Worm (Caenorhabditis elegans) whole organism, L4 larva: ENCODE measurements around the gene osm-11.

ENCODE experiments used
- D1046.2 ChIP-seq: fragments of 200-800 bp; sonication (Bioruptor generic); IDR thresholded peaks from 2 replicates; pipeline ENCODE4 v1.3.6; 2022; ENCODE audit warnings: missing genetic modification characterization, missing compliant biosample characterization
- F49E8.2 ChIP-seq: sonication (generic microtip); optimal IDR thresholded peaks from 2 replicates; lab custom pipeline; 2016; ENCODE audit warnings: missing compliant biosample characterization, mild to moderate bottlenecking, missing genetic modification characterization, borderline replicate concordance
- R02D3.7 ChIP-seq: fragments of 150-350 bp; sonication (generic microtip); optimal IDR thresholded peaks from 3 replicates; lab custom pipeline; 2014; ENCODE audit warnings: missing biosample characterization, missing genetic modification characterization
- T20F7.1 ChIP-seq: fragments of 200-800 bp; sonication (Bioruptor generic); optimal IDR thresholded peaks from 2 replicates; lab custom pipeline; 2018; ENCODE audit warnings: mild to moderate bottlenecking, missing genetic modification characterization, missing compliant biosample characterization
- T26A8.4 ChIP-seq: fragments of 200-800 bp; sonication (Bioruptor generic); IDR thresholded peaks from 2 replicates; pipeline ENCODE4 v1.3.6; 2022; ENCODE audit warnings: missing genetic modification characterization, missing compliant biosample characterization
- Y75B8A.6 ChIP-seq: fragments of 200-800 bp; sonication (Bioruptor generic); IDR thresholded peaks from 2 replicates; pipeline ENCODE4 v1.3.6; 2022; ENCODE audit warnings: missing genetic modification reagents, missing genetic modification characterization, missing compliant biosample characterization
- ama-1 ChIP-seq: fragments of 150-350 bp; optimal IDR thresholded peaks from 2 replicates; lab custom pipeline; 2014; ENCODE audit warnings: inconsistent platforms, mixed read lengths
- arid-1 ChIP-seq: fragments of 200-800 bp; sonication (Bioruptor generic); conservative IDR thresholded peaks from 2 replicates; pipeline ENCODE4 v1.3.6; 2022; ENCODE audit warnings: missing genetic modification reagents, missing genetic modification characterization, missing compliant biosample characterization
- ceh-28 ChIP-seq: fragments of 150-350 bp; optimal IDR thresholded peaks from 2 replicates; lab custom pipeline; 2014; ENCODE audit warnings: missing biosample characterization, missing genetic modification reagents, missing genetic modification characterization
- ceh-44 ChIP-seq: fragments of 200-800 bp; sonication (Bioruptor generic); IDR thresholded peaks from 2 replicates; pipeline ENCODE4 v1.3.6; 2022; ENCODE audit warnings: missing genetic modification reagents, missing genetic modification characterization, missing compliant biosample characterization
- ctbp-1 ChIP-seq: fragments of 200-800 bp; sonication (Bioruptor generic); IDR thresholded peaks from 2 replicates; pipeline ENCODE4 v1.3.6; 2022; ENCODE audit warnings: missing genetic modification reagents, missing genetic modification characterization, missing compliant biosample characterization
- daf-12 ChIP-seq: fragments of 150-350 bp; optimal IDR thresholded peaks from 2 replicates; lab custom pipeline; 2014; ENCODE audit warnings: missing biosample characterization, missing genetic modification reagents, missing genetic modification characterization
- daf-16 ChIP-seq, 3 experiments: sonication (generic microtip); optimal IDR thresholded peaks; 2 replicates each; lab custom pipeline; 2016 to 2017; ENCODE audit warnings: missing genetic modification characterization in 3 of 3, missing genetic modification reagents in 3 of 3, mild to moderate bottlenecking in 2 of 3, missing compliant biosample characterization in 2 of 3, missing biosample characterization in 1 of 3, moderate library complexity in 1 of 3
- daf-8 ChIP-seq: fragments of 200-800 bp; sonication (Bioruptor generic); IDR thresholded peaks from 2 replicates; pipeline ENCODE4 v1.3.6; 2022; ENCODE audit warnings: missing genetic modification characterization, missing compliant biosample characterization
- dpl-1 ChIP-seq: fragments of 150-350 bp; optimal IDR thresholded peaks from 2 replicates; lab custom pipeline; 2014; ENCODE audit warnings: missing biosample characterization, missing genetic modification reagents, missing genetic modification characterization
- dve-1 ChIP-seq: sonication (generic microtip); optimal IDR thresholded peaks from 2 replicates; lab custom pipeline; 2017; ENCODE audit warnings: antibody characterized with exemption, mild to moderate bottlenecking, missing genetic modification characterization, missing compliant biosample characterization; ENCODE audit not compliant: insufficient read depth
- fkh-10 ChIP-seq: fragments of 150-350 bp; optimal IDR thresholded peaks from 2 replicates; lab custom pipeline; 2014; ENCODE audit warnings: missing biosample characterization, missing genetic modification reagents, missing genetic modification characterization
- gei-8 ChIP-seq: fragments of 200-800 bp; sonication (Bioruptor generic); optimal IDR thresholded peaks from 2 replicates; lab custom pipeline; 2018; ENCODE audit warnings: mild to moderate bottlenecking, missing genetic modification characterization, missing compliant biosample characterization
- hif-1 ChIP-seq, 2 experiments: sonication (generic microtip); optimal IDR thresholded peaks; 2 replicates each; lab custom pipeline; 2016 to 2017; ENCODE audit warnings: missing compliant biosample characterization in 2 of 2, missing genetic modification characterization in 2 of 2, missing genetic modification reagents in 2 of 2, missing genotype in 2 of 2, mild to moderate bottlenecking in 1 of 2
- hmg-1.1 ChIP-seq: fragments of 200-800 bp; sonication (Bioruptor generic); IDR thresholded peaks from 2 replicates; pipeline ENCODE4 v1.3.6; 2022; ENCODE audit warnings: missing genetic modification reagents, missing genetic modification characterization, missing compliant biosample characterization
- jun-1 ChIP-seq: fragments of 150-350 bp; optimal IDR thresholded peaks from 2 replicates; lab custom pipeline; 2014; ENCODE audit warnings: missing biosample characterization, missing genetic modification reagents, missing genetic modification characterization
- lim-7 ChIP-seq: fragments of 200-800 bp; sonication (Bioruptor generic); IDR thresholded peaks from 2 replicates; pipeline ENCODE4 v1.3.6; 2022; ENCODE audit warnings: missing genetic modification characterization, missing compliant biosample characterization
- lin-13 ChIP-seq: fragments of 150-350 bp; optimal IDR thresholded peaks from 2 replicates; lab custom pipeline; 2014; ENCODE audit warnings: missing biosample characterization, missing genetic modification reagents, missing genetic modification characterization
- lin-15B ChIP-seq: fragments of 150-350 bp; sonication (generic microtip); optimal IDR thresholded peaks from 3 replicates; lab custom pipeline; 2014; ENCODE audit warnings: missing biosample characterization, missing genetic modification characterization
- lin-39 ChIP-seq: fragments of 150-350 bp; optimal IDR thresholded peaks from 2 replicates; lab custom pipeline; 2014; ENCODE audit warnings: missing biosample characterization, missing genetic modification reagents, missing genetic modification characterization
- lir-3 ChIP-seq: sonication (generic microtip); optimal IDR thresholded peaks from 2 replicates; lab custom pipeline; 2016; ENCODE audit warnings: mild to moderate bottlenecking, missing genetic modification characterization, missing compliant biosample characterization
- mxl-3 ChIP-seq: fragments of 200-800 bp; sonication (Bioruptor generic); optimal IDR thresholded peaks from 2 replicates; lab custom pipeline; 2018; ENCODE audit warnings: mild to moderate bottlenecking, missing genetic modification characterization, missing compliant biosample characterization
- nhr-11 ChIP-seq: fragments of 150-350 bp; optimal IDR thresholded peaks from 2 replicates; lab custom pipeline; 2014; ENCODE audit warnings: missing biosample characterization, missing genetic modification characterization
- nhr-28 ChIP-seq: fragments of 150-350 bp; optimal IDR thresholded peaks from 2 replicates; lab custom pipeline; 2014; ENCODE audit warnings: missing biosample characterization, missing genetic modification characterization
- nhr-41 ChIP-seq: fragments of 200-800 bp; sonication (Bioruptor generic); IDR thresholded peaks from 2 replicates; pipeline ENCODE4 v1.3.6; 2022; ENCODE audit warnings: missing genetic modification reagents, missing genetic modification characterization, missing compliant biosample characterization
- nhr-42 ChIP-seq: fragments of 200-800 bp; sonication (Bioruptor generic); IDR thresholded peaks from 2 replicates; pipeline ENCODE4 v1.3.6; 2022; ENCODE audit warnings: missing genetic modification characterization, missing compliant biosample characterization
- nhr-48 ChIP-seq: sonication (generic microtip); optimal IDR thresholded peaks from 2 replicates; lab custom pipeline; 2016; ENCODE audit warnings: mild to moderate bottlenecking, missing genetic modification characterization, missing compliant biosample characterization
- nhr-77 ChIP-seq: fragments of 150-350 bp; optimal IDR thresholded peaks from 2 replicates; lab custom pipeline; 2014; ENCODE audit warnings: missing biosample characterization, missing genetic modification characterization
- pqm-1 ChIP-seq: sonication (generic microtip); optimal IDR thresholded peaks from 2 replicates; lab custom pipeline; 2017; ENCODE audit warnings: missing biosample characterization, missing genetic modification characterization
- rbr-2 ChIP-seq: sonication (generic microtip); optimal IDR thresholded peaks from 2 replicates; lab custom pipeline; 2016; ENCODE audit warnings: missing genotype, missing genetic modification characterization, missing compliant biosample characterization
- sdz-12 ChIP-seq: fragments of 200-800 bp; sonication (Bioruptor generic); optimal IDR thresholded peaks from 2 replicates; lab custom pipeline; 2018; ENCODE audit warnings: mild to moderate bottlenecking, missing genetic modification characterization, missing compliant biosample characterization
- set-16 ChIP-seq: fragments of 200-800 bp; sonication (Bioruptor generic); IDR thresholded peaks from 2 replicates; pipeline ENCODE4 v1.3.6; 2022; ENCODE audit warnings: missing genetic modification reagents, missing genetic modification characterization, missing compliant biosample characterization
- skn-1 ChIP-seq: fragments of 150-350 bp; optimal IDR thresholded peaks from 2 replicates; lab custom pipeline; 2014; ENCODE audit warnings: missing biosample characterization, missing genetic modification characterization
- spr-1 ChIP-seq: sonication (generic microtip); optimal IDR thresholded peaks from 2 replicates; lab custom pipeline; 2016; ENCODE audit warnings: mild to moderate bottlenecking, missing genetic modification characterization, missing compliant biosample characterization
- tag-97 ChIP-seq: fragments of 200-800 bp; sonication (Bioruptor generic); IDR thresholded peaks from 2 replicates; pipeline ENCODE4 v1.3.6; 2022; ENCODE audit warnings: missing genetic modification characterization, missing compliant biosample characterization
- unc-39 ChIP-seq: sonication (generic microtip); optimal IDR thresholded peaks from 2 replicates; lab custom pipeline; 2017; ENCODE audit warnings: missing biosample characterization, missing genetic modification characterization
- unc-62 ChIP-seq, 3 experiments: fragments of 150-350 bp in 1 of 3; sonication (generic microtip); optimal IDR thresholded peaks in 2 of 3; peaks in 1 of 3; 1 replicate in 1 of 3; 2 replicates in 2 of 3; lab custom pipeline; 2014 to 2017; ENCODE audit warnings: missing biosample characterization in 3 of 3, missing genetic modification characterization in 3 of 3, missing genetic modification reagents in 3 of 3, missing genotype in 1 of 3
- zip-11 ChIP-seq: fragments of 200-800 bp; sonication (Bioruptor generic); IDR thresholded peaks from 2 replicates; pipeline ENCODE4 v1.3.6; 2022; ENCODE audit warnings: missing genetic modification characterization, missing compliant biosample characterization
- ztf-11 ChIP-seq: fragments of 150-350 bp; optimal IDR thresholded peaks from 2 replicates; lab custom pipeline; 2014; ENCODE audit warnings: missing biosample characterization, missing genetic modification characterization
- ztf-7 ChIP-seq: fragments of 150-350 bp; optimal IDR thresholded peaks from 2 replicates; lab custom pipeline; 2014; ENCODE audit warnings: missing biosample characterization, missing genetic modification characterization

The osm-11 gene

ce11 chrX:17400425-17400824 lies 21.0 kb downstream of the osm-11 start (continued):
- TF ChIP-seq unc-39 (tag; lab: Kevin White, UChicago) = no peak
- TF ChIP-seq ztf-11 (tag; lab: Kevin White, UChicago) = no peak
- no peak for TF ChIP-seq fkh-10
- TF ChIP-seq F49E8.2 (tag; lab: Kevin White, UChicago) = no peak
- no peak for TF ChIP-seq nhr-42 (GFP tag; lab: Robert Waterston, UW)
- TF ChIP-seq lim-7 (GFP tag; lab: Robert Waterston, UW) = peak; percentile 61; the same call in 1 of the 2 replicates
- no peak for TF ChIP-seq D1046.2 (GFP tag; lab: Robert Waterston, UW)
- TF ChIP-seq jun-1 (tag; lab: Kevin White, UChicago) = no peak
- no peak for TF ChIP-seq lir-3 (tag; lab: Kevin White, UChicago)
- no peak for TF ChIP-seq T20F7.1 (GFP tag; lab: Kevin White, UChicago)

- no peak for TF ChIP-seq set-16 (GFP tag; lab: Robert Waterston, UW)
- TF ChIP-seq zip-11 = no peak
- no peak for TF ChIP-seq nhr-48 (tag; lab: Kevin White, UChicago)
- no peak for TF ChIP-seq ama-1 (lab: Kevin White, UChicago)
- no peak for TF ChIP-seq skn-1
- TF ChIP-seq lin-39 = no peak
- TF ChIP-seq T26A8.4 (GFP tag; lab: Robert Waterston, UW) = no peak
- no peak for TF ChIP-seq jun-1 (tag; lab: Kevin White, UChicago)
- no peak for TF ChIP-seq ctbp-1 (GFP tag; lab: Robert Waterston, UW)
- no peak for TF ChIP-seq daf-12
- TF ChIP-seq dpl-1 = no peak
- no peak for TF ChIP-seq F49E8.2 (tag; lab: Kevin White, UChicago)
- no peak for TF ChIP-seq tag-97 (GFP tag; lab: Robert Waterston, UW)
- no peak for TF ChIP-seq sdz-12 (GFP tag; lab: Kevin White, UChicago)
- TF ChIP-seq, all 104 proteins: peak for 0
These were observed 23.1 kb downstream of the osm-11 start, which contains the start of gene F11C7.7 for ce11 chrX:17398293-17398692. Gene F11C7.7 (plus strand): TSS chrX:17398593.

- no peak for TF ChIP-seq gei-8 (GFP tag; lab: Kevin White, UChicago)
- TF ChIP-seq R02D3.7 (tag; lab: Kevin White, UChicago) = no peak
- TF ChIP-seq ztf-7 (tag; lab: Kevin White, UChicago) = no peak
- no peak for TF ChIP-seq ama-1 (lab: Kevin White, UChicago)
- TF ChIP-seq, all 104 proteins: peak for 0
These were observed 24.9 kb downstream of the osm-11 start, which contains the start of the genes vap-1 and F11C7.2 for ce11 chrX:17396456-17396855. Gene vap-1 (minus strand): TSS chrX:17396556. Gene F11C7.2 (plus strand): TSS chrX:17396814.

ce11 chrX:17392182-17392581 lies 29.2 kb downstream of the osm-11 start:
- TF ChIP-seq T20F7.1 (GFP tag; lab: Kevin White, UChicago) (peak; percentile 24), ceh-28 (tag; lab: Kevin White, UChicago) (no peak), nhr-77 (tag; lab: Kevin White, UChicago) (peak; percentile 52), spr-1 (tag; lab: Kevin White, UChicago) (no peak), lin-15B (tag; lab: Kevin White, UChicago) (no peak), dve-1 (tag; lab: Kevin White, UChicago) (peak; percentile 74), nhr-28 (tag; lab: Kevin White, UChicago) (peak; percentile 73), dpl-1 (peak; percentile 50), arid-1 (no peak), pqm-1 (tag; lab: Kevin White, UChicago) (peak; percentile 37), ceh-44 (no peak), lin-13 (GFP tag; lab: Kevin White, UChicago) (peak; percentile 32), mxl-3 (peak; percentile 66), ztf-7 (tag; lab: Kevin White, UChicago) (peak; percentile 14), rbr-2 (tag; lab: Kevin White, UChicago) (peak; percentile 75), Y75B8A.6 (GFP tag; lab: Robert Waterston, UW) (no peak), nhr-41 (GFP tag; lab: Robert Waterston, UW) (no peak), hmg-1.1 (GFP tag; lab: Robert Waterston, UW) (peak; percentile 80), daf-8 (no peak), hif-1 (tag; optimal IDR thresholded peaks at IDR 0.05; lab: Kevin White, UChicago) (peak in 1 of 2 experiments; percentile 39), lir-3 (tag; lab: Kevin White, UChicago) (no peak), daf-16 (GFP tag; optimal IDR thresholded peaks at IDR 0.05; lab: Kevin White, UChicago) (peak in 1 of 2 experiments; percentile 33), daf-16 (tag; optimal IDR thresholded peaks at IDR 0.05; lab: Kevin White, UChicago) (peak; percentile 55), nhr-11 (tag; lab: Kevin White, UChicago) (peak; percentile 61), T26A8.4 (GFP tag; lab: Robert Waterston, UW) (0 out of 2 replicates have a peak, but pooled peaks have one; percentile 18), unc-62 (GFP tag; optimal IDR thresholded peaks at IDR 0.05 in 1 of 2; lab: Kevin White, UChicago) (peak in 1 of 2 experiments; percentile 76), unc-62 (tag; optimal IDR thresholded peaks at IDR 0.05; lab: Kevin White, UChicago) (no peak)
